Fruit fly (Drosophila melanogaster): ENCODE data around the gene CG8833.
A peak's percentile ranks its signal among the peaks of the same experiment; 100 is the strongest.

Gene CG8833

dm6 chr3L:13922023-13922652 is 6.7 kb downstream of the CG8833 start (continued):
- TF ChIP-seq PHDP (tag; optimal IDR thresholded peaks at IDR 0.05) (peak; percentile 51), chinmo (GFP tag; IDR thresholded peaks at IDR 0.05; ENCODE audit: partially characterized antibody) (0 out of 4 replicates have a peak, but pooled peaks have one; percentile 28), ATbp (GFP tag; optimal IDR thresholded peaks at IDR 0.05) (peak; percentile 43), gem (tag; optimal IDR thresholded peaks at IDR 0.05) (peak; percentile 66), CG2678 (tag; optimal IDR thresholded peaks at IDR 0.05) (peak; percentile 53), tup (GFP tag; optimal IDR thresholded peaks at IDR 0.05) (no peak), al (GFP tag; IDR thresholded peaks at IDR 0.05) (0 out of 2 replicates have a peak, but pooled peaks have one; percentile 16), CG9215 (GFP tag; IDR thresholded peaks at IDR 0.05) (no peak), onecut (GFP tag; IDR thresholded peaks at IDR 0.05) (0 out of 2 replicates have a peak, but pooled peaks have one; percentile 28), kni (GFP tag; optimal IDR thresholded peaks at IDR 0.05) (peak; percentile 29), HLH4C (GFP tag; IDR thresholded peaks at IDR 0.05; ENCODE audit: partially characterized antibody) (no peak), CG31224 (GFP tag; IDR thresholded peaks at IDR 0.05) (peak; percentile 49), CG12744 (GFP tag; optimal IDR thresholded peaks at IDR 0.05) (peak; percentile 0), CG16863 (GFP tag; optimal IDR thresholded peaks at IDR 0.05) (peak; percentile 19), lmd (GFP tag; IDR thresholded peaks at IDR 0.05) (peak; percentile 61), sqz (GFP tag; optimal IDR thresholded peaks at IDR 0.05) (peak; percentile 78), ase (GFP tag; IDR thresholded peaks at IDR 0.05) (no peak), zfh1 (GFP tag; IDR thresholded peaks at IDR 0.05) (peak; percentile 65; the same call in 2 of the 3 replicates), gcm (GFP tag; optimal IDR thresholded peaks at IDR 0.05) (peak; percentile 11), CG10565 (GFP tag; optimal IDR thresholded peaks at IDR 0.05) (no peak), gsb-n (tag; optimal IDR thresholded peaks at IDR 0.05) (peak; percentile 7), CG10209 (GFP tag; optimal IDR thresholded peaks at IDR 0.05) (peak; percentile 24), Dp (GFP tag; optimal IDR thresholded peaks at IDR 0.05) (peak; percentile 51), psq (GFP tag; optimal IDR thresholded peaks at IDR 0.05) (no peak), GATAe (GFP tag; conservative IDR thresholded peaks at IDR 0.05) (no peak), CG7556 (GFP tag; optimal IDR thresholded peaks at IDR 0.05) (peak; percentile 41), Opbp (GFP tag; IDR thresholded peaks at IDR 0.05; ENCODE audit: partially characterized antibody) (no peak; the same call in 2 of the 3 replicates), Hmx (GFP tag; optimal IDR thresholded peaks at IDR 0.05) (peak; percentile 7), CG13775 (GFP tag; optimal IDR thresholded peaks at IDR 0.05) (peak; percentile 52), stwl (tag; optimal IDR thresholded peaks at IDR 0.05) (no peak), hbn (GFP tag; IDR thresholded peaks at IDR 0.05; ENCODE audit: partially characterized antibody) (no peak), tin (GFP tag; optimal IDR thresholded peaks at IDR 0.05) (peak; percentile 7), gro (GFP tag; optimal IDR thresholded peaks at IDR 0.05) (no peak), Nf-YC (tag; optimal IDR thresholded peaks at IDR 0.05) (peak; percentile 38), ttk (GFP tag; IDR thresholded peaks at IDR 0.05) (peak; percentile 68), CG12104 (GFP tag; optimal IDR thresholded peaks at IDR 0.05) (peak; percentile 45), sug (tag; optimal IDR thresholded peaks at IDR 0.05) (peak; percentile 5), Hr51 (GFP tag; optimal IDR thresholded peaks at IDR 0.05) (peak; percentile 31 to 56), NFAT (GFP tag; IDR thresholded peaks at IDR 0.05) (0 out of 2 replicates have a peak, but pooled peaks have one; percentile 19), Ets97D (GFP tag; optimal IDR thresholded peaks at IDR 0.05) (peak; percentile 26), Eip74EF (GFP tag; optimal IDR thresholded peaks at IDR 0.05) (peak in 1 of 2 experiments; percentile 40), Rfx (GFP tag; IDR thresholded peaks at IDR 0.05) (peak; percentile 54), CG1792 (GFP tag; optimal IDR thresholded peaks at IDR 0.05) (peak; percentile 14), CG11695 (GFP tag; IDR thresholded peaks at IDR 0.05) (peak; percentile 45; the same call in 2 of the 3 replicates), gsb (GFP tag; IDR thresholded peaks at IDR 0.05) (peak; percentile 51; the same call in 1 of the 2 replicates), nom (GFP tag; optimal IDR thresholded peaks at IDR 0.05) (no peak), NK7.1 (GFP tag; optimal IDR thresholded peaks at IDR 0.05) (no peak), ato (GFP tag; IDR thresholded peaks at IDR 0.05; ENCODE audit: partially characterized antibody) (no peak)

Data from whole organism, embryonic.